Worm (Caenorhabditis elegans) whole organism, L1 larva: ENCODE results near the gene Y7A5A.8.

Experiments used
- aly-2 ChIP-seq: fragments of 150-350 bp; optimal IDR thresholded peaks from 2 replicates; lab custom pipeline; 2014; ENCODE audit warnings: missing biosample characterization, missing genetic modification characterization
- ama-1 ChIP-seq: fragments of 150-350 bp; optimal IDR thresholded peaks from 2 replicates; lab custom pipeline; 2014
- ceh-63 ChIP-seq: fragments of 200-800 bp; sonication (Bioruptor generic); optimal IDR thresholded peaks from 2 replicates; lab custom pipeline; 2018; ENCODE audit warnings: mild to moderate bottlenecking, missing genetic modification characterization, missing compliant biosample characterization
- ceh-8 ChIP-seq: fragments of 200-800 bp; sonication (Bioruptor generic); optimal IDR thresholded peaks from 2 replicates; lab custom pipeline; 2018; ENCODE audit warnings: mild to moderate bottlenecking, missing genetic modification characterization, moderate library complexity, missing compliant biosample characterization
- fos-1 ChIP-seq: fragments of 150-350 bp; optimal IDR thresholded peaks from 2 replicates; lab custom pipeline; 2014; ENCODE audit warnings: missing biosample characterization, missing genetic modification characterization
- lin-15B ChIP-seq: fragments of 150-350 bp; sonication (generic microtip); optimal IDR thresholded peaks from 3 replicates; lab custom pipeline; 2014; ENCODE audit warnings: missing biosample characterization, missing genetic modification characterization
- mab-9 ChIP-seq: fragments of 200-800 bp; sonication (Bioruptor generic); IDR thresholded peaks from 2 replicates; pipeline ENCODE4 v1.3.6; 2022; ENCODE audit warnings: missing genetic modification reagents, missing genetic modification characterization, missing compliant biosample characterization
- nhr-11 ChIP-seq: fragments of 150-350 bp; optimal IDR thresholded peaks from 2 replicates; lab custom pipeline; 2014; ENCODE audit warnings: missing biosample characterization, missing genetic modification characterization
- nhr-85 ChIP-seq: sonication (generic microtip); peaks from one replicate; lab custom pipeline; 2016; ENCODE audit warnings: missing genetic modification characterization, inconsistent platforms, missing compliant biosample characterization
- sox-4 ChIP-seq: sonication (generic microtip); optimal IDR thresholded peaks from 2 replicates; lab custom pipeline; 2016; ENCODE audit warnings: missing genetic modification characterization, missing compliant biosample characterization
- sup-37 ChIP-seq: fragments of 200-800 bp; sonication (Bioruptor generic); optimal IDR thresholded peaks from 2 replicates; lab custom pipeline; 2018; ENCODE audit warnings: mild to moderate bottlenecking, missing genetic modification characterization, missing compliant biosample characterization
- unc-62 ChIP-seq: fragments of 150-350 bp; optimal IDR thresholded peaks from 2 replicates; lab custom pipeline; 2014; ENCODE audit warnings: missing biosample characterization, missing genetic modification reagents, missing genetic modification characterization

DNA sequence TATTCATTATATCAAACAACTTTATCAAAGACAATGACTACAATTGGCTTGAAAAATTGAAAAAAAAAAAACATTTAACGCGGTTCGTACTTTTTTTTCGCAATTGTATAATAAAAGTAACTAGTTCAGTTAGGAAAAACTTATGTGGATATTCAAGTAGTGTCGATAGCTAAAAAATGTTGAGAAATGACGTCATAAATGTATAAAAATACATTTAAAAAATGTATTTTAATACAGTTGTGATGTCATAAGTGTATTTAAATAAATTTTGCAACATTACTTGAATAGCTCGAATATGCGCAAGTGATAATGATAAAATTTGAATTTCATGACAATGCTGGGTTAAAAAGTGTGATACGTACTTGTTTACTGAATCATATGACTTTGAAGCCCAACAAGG, 9.2 kb downstream of the Y7A5A.8 start:
- TF ChIP-seq sox-4 (tag; lab: Kevin White, UChicago) = no peak
- TF ChIP-seq aly-2 (tag; lab: Kevin White, UChicago) = no peak
- TF ChIP-seq mab-9 = no peak
- TF ChIP-seq fos-1 (tag; lab: Kevin White, UChicago) = no peak
- no peak for TF ChIP-seq lin-15B (tag; lab: Kevin White, UChicago)
- no peak for TF ChIP-seq ceh-63
- no peak for TF ChIP-seq nhr-11 (tag; lab: Kevin White, UChicago)
- no peak for TF ChIP-seq ama-1 (lab: Kevin White, UChicago)
- TF ChIP-seq ceh-8 (GFP tag; lab: Kevin White, UChicago) = no peak
- no peak for TF ChIP-seq sup-37 (GFP tag; lab: Kevin White, UChicago)
- no peak for TF ChIP-seq unc-62 (GFP tag; lab: Kevin White, UChicago)
- no peak for TF ChIP-seq nhr-85 (tag; lab: Kevin White, UChicago)
